Worm (Caenorhabditis elegans) whole organism, L3 larva: ENCODE measurements around the gene W09C2.10.

Source experiments
- ceh-16 ChIP-seq: sonication (generic microtip); optimal IDR thresholded peaks from 2 replicates; lab custom pipeline; 2017; ENCODE audit warnings: missing biosample characterization, missing genetic modification characterization
- elt-3 ChIP-seq, 3 experiments: fragments of 150-350 bp in 1 of 3; sonication (generic microtip) in 2 of 3; optimal IDR thresholded peaks; 2 replicates in 2 of 3; 4 replicates in 1 of 3; lab custom pipeline; 2014 to 2017; ENCODE audit warnings: missing biosample characterization in 3 of 3, missing genetic modification characterization in 3 of 3
- fkh-10 ChIP-seq: sonication (generic microtip); optimal IDR thresholded peaks from 2 replicates; lab custom pipeline; 2017; ENCODE audit warnings: missing biosample characterization, missing genetic modification reagents, missing genetic modification characterization
- lin-15B ChIP-seq: fragments of 150-350 bp; optimal IDR thresholded peaks from 2 replicates; lab custom pipeline; 2014; ENCODE audit warnings: missing biosample characterization, missing genetic modification characterization
- lsy-12 ChIP-seq: sonication (generic microtip); optimal IDR thresholded peaks from 2 replicates; lab custom pipeline; 2016; ENCODE audit warnings: mild to moderate bottlenecking, missing genetic modification characterization, missing compliant biosample characterization
- mdl-1 ChIP-seq: fragments of 150-350 bp; optimal IDR thresholded peaks from 2 replicates; lab custom pipeline; 2014; ENCODE audit warnings: missing biosample characterization, missing genetic modification characterization
- skn-1 ChIP-seq: fragments of 150-350 bp; optimal IDR thresholded peaks from 2 replicates; lab custom pipeline; 2014; ENCODE audit warnings: missing biosample characterization, missing genetic modification characterization
- snpc-4 ChIP-seq: fragments of 150-350 bp; optimal IDR thresholded peaks from 2 replicates; lab custom pipeline; 2014; ENCODE audit warnings: missing biosample characterization, missing genetic modification characterization
- tbx-2 ChIP-seq: sonication (generic microtip); optimal IDR thresholded peaks from 2 replicates; lab custom pipeline; 2016; ENCODE audit warnings: mild to moderate bottlenecking, missing genetic modification characterization, missing compliant biosample characterization
- zag-1 ChIP-seq: fragments of 150-350 bp; optimal IDR thresholded peaks from 2 replicates; lab custom pipeline; 2014; ENCODE audit warnings: missing biosample characterization, missing genetic modification characterization
- ztf-4 ChIP-seq: fragments of 150-350 bp; optimal IDR thresholded peaks from 2 replicates; lab custom pipeline; 2014; ENCODE audit warnings: missing biosample characterization, missing genetic modification characterization

ce11 chrIV:9653184-9653583 is 28.3 kb upstream of the W09C2.10 start, which contains the start of gene F58G6.3:
- TF ChIP-seq elt-3 (tag; optimal IDR thresholded peaks at IDR 0.05; lab: Kevin White, UChicago) (no peak), zag-1 (tag; lab: Kevin White, UChicago) (no peak), lsy-12 (tag; lab: Kevin White, UChicago) (no peak), snpc-4 (tag; lab: Kevin White, UChicago) (no peak), tbx-2 (no peak), ceh-16 (tag; lab: Kevin White, UChicago) (no peak), skn-1 (no peak), mdl-1 (tag; lab: Kevin White, UChicago) (no peak), lin-15B (tag; lab: Kevin White, UChicago) (no peak), ztf-4 (tag; lab: Kevin White, UChicago) (no peak), fkh-10 (GFP tag; lab: Kevin White, UChicago) (no peak)
